Worm (Caenorhabditis elegans) whole organism, L4 larva: Measurements from ENCODE around the gene syd-1.
A peak's percentile ranks its signal among the peaks of the same experiment; 100 is the strongest.

ENCODE experiments used
- F37D6.2 ChIP-seq: sonication (generic microtip); optimal IDR thresholded peaks from 2 replicates; lab custom pipeline; 2016; ENCODE audit warnings: mild to moderate bottlenecking, missing genetic modification characterization, missing compliant biosample characterization
- F44E2.7 ChIP-seq: fragments of 200-800 bp; sonication (Bioruptor generic); IDR thresholded peaks from 2 replicates; pipeline ENCODE4 v2.1.2; 2022; ENCODE audit warnings: missing genetic modification characterization, missing compliant biosample characterization
- T26A8.4 ChIP-seq: fragments of 200-800 bp; sonication (Bioruptor generic); IDR thresholded peaks from 2 replicates; pipeline ENCODE4 v1.3.6; 2022; ENCODE audit warnings: missing genetic modification characterization, missing compliant biosample characterization
- ZK546.5 ChIP-seq, 2 experiments: sonication (generic microtip); optimal IDR thresholded peaks; 2 replicates each; lab custom pipeline; 2017; ENCODE audit warnings: missing biosample characterization in 2 of 2, missing genetic modification characterization in 2 of 2
- aha-1 ChIP-seq: fragments of 150-350 bp; peaks from one replicate; lab custom pipeline; 2014; ENCODE audit warnings: missing biosample characterization, missing genetic modification characterization
- aly-2 ChIP-seq: sonication (generic microtip); optimal IDR thresholded peaks from 2 replicates; lab custom pipeline; 2018; ENCODE audit warnings: missing biosample characterization, missing genetic modification characterization
- ceh-28 ChIP-seq: fragments of 150-350 bp; optimal IDR thresholded peaks from 2 replicates; lab custom pipeline; 2014; ENCODE audit warnings: missing biosample characterization, missing genetic modification reagents, missing genetic modification characterization
- ceh-62 ChIP-seq: sonication (generic microtip); optimal IDR thresholded peaks from 2 replicates; lab custom pipeline; 2017; ENCODE audit warnings: missing biosample characterization, missing genetic modification characterization
- ceh-82 ChIP-seq: sonication (generic microtip); optimal IDR thresholded peaks from 2 replicates; lab custom pipeline; 2017; ENCODE audit warnings: missing biosample characterization, missing genetic modification characterization
- ces-1 ChIP-seq: fragments of 150-350 bp; sonication (generic microtip); optimal IDR thresholded peaks from 4 replicates; lab custom pipeline; 2014; ENCODE audit warnings: missing biosample characterization, missing genetic modification reagents, missing genetic modification characterization
- ctbp-1 ChIP-seq: fragments of 200-800 bp; sonication (Bioruptor generic); IDR thresholded peaks from 2 replicates; pipeline ENCODE4 v1.3.6; 2022; ENCODE audit warnings: missing genetic modification reagents, missing genetic modification characterization, missing compliant biosample characterization
- daf-12 ChIP-seq: fragments of 150-350 bp; optimal IDR thresholded peaks from 2 replicates; lab custom pipeline; 2014; ENCODE audit warnings: missing biosample characterization, missing genetic modification reagents, missing genetic modification characterization
- daf-8 ChIP-seq: fragments of 200-800 bp; sonication (Bioruptor generic); IDR thresholded peaks from 2 replicates; pipeline ENCODE4 v1.3.6; 2022; ENCODE audit warnings: missing genetic modification characterization, missing compliant biosample characterization
- dmd-6 ChIP-seq: fragments of 200-800 bp; sonication (Bioruptor generic); IDR thresholded peaks from 2 replicates; pipeline ENCODE4 v1.3.6; 2022; ENCODE audit warnings: missing genetic modification reagents, missing genetic modification characterization, missing compliant biosample characterization
- hif-1 ChIP-seq, 2 experiments: sonication (generic microtip); optimal IDR thresholded peaks; 2 replicates each; lab custom pipeline; 2016 to 2017; ENCODE audit warnings: missing compliant biosample characterization in 2 of 2, missing genetic modification characterization in 2 of 2, missing genetic modification reagents in 2 of 2, missing genotype in 2 of 2, mild to moderate bottlenecking in 1 of 2
- hlh-11 ChIP-seq: fragments of 200-800 bp; sonication (Bioruptor generic); optimal IDR thresholded peaks from 2 replicates; lab custom pipeline; 2018; ENCODE audit warnings: mild to moderate bottlenecking, missing genetic modification characterization, missing compliant biosample characterization
- hlh-30 ChIP-seq: sonication (generic microtip); optimal IDR thresholded peaks from 2 replicates; lab custom pipeline; 2017; ENCODE audit warnings: antibody characterized with exemption, mild to moderate bottlenecking, missing genetic modification characterization, missing compliant biosample characterization; ENCODE audit not compliant: insufficient read depth
- hmg-1.1 ChIP-seq: fragments of 200-800 bp; sonication (Bioruptor generic); IDR thresholded peaks from 2 replicates; pipeline ENCODE4 v1.3.6; 2022; ENCODE audit warnings: missing genetic modification reagents, missing genetic modification characterization, missing compliant biosample characterization
- lin-1 ChIP-seq: fragments of 200-800 bp; sonication (Bioruptor generic); IDR thresholded peaks from 2 replicates; pipeline ENCODE4 v1.3.6; 2022; ENCODE audit warnings: missing genetic modification reagents, missing genetic modification characterization, missing compliant biosample characterization
- lir-3 ChIP-seq: sonication (generic microtip); optimal IDR thresholded peaks from 2 replicates; lab custom pipeline; 2016; ENCODE audit warnings: mild to moderate bottlenecking, missing genetic modification characterization, missing compliant biosample characterization
- mep-1 ChIP-seq: fragments of 150-350 bp; sonication (generic microtip); optimal IDR thresholded peaks from 3 replicates; lab custom pipeline; 2014; ENCODE audit warnings: missing biosample characterization, missing genetic modification characterization
- mxl-3 ChIP-seq: fragments of 200-800 bp; sonication (Bioruptor generic); optimal IDR thresholded peaks from 2 replicates; lab custom pipeline; 2018; ENCODE audit warnings: mild to moderate bottlenecking, missing genetic modification characterization, missing compliant biosample characterization
- nhr-102 ChIP-seq: sonication (generic microtip); optimal IDR thresholded peaks from 2 replicates; lab custom pipeline; 2016; ENCODE audit warnings: mild to moderate bottlenecking, missing genetic modification characterization, moderate library complexity, missing compliant biosample characterization
- nhr-11 ChIP-seq: fragments of 150-350 bp; optimal IDR thresholded peaks from 2 replicates; lab custom pipeline; 2014; ENCODE audit warnings: missing biosample characterization, missing genetic modification characterization
- nhr-111 ChIP-seq: fragments of 200-800 bp; sonication (Bioruptor generic); optimal IDR thresholded peaks from 2 replicates; lab custom pipeline; 2018; ENCODE audit warnings: mild to moderate bottlenecking, missing genetic modification characterization, missing compliant biosample characterization
- nhr-237 ChIP-seq: sonication (generic microtip); optimal IDR thresholded peaks from 2 replicates; lab custom pipeline; 2017; ENCODE audit warnings: missing biosample characterization, missing genetic modification characterization
- nhr-25 ChIP-seq: sonication (generic microtip); optimal IDR thresholded peaks from 2 replicates; lab custom pipeline; 2017; ENCODE audit warnings: missing genetic modification characterization, mild to moderate bottlenecking, missing compliant biosample characterization, antibody characterized with exemption, moderate library complexity, borderline replicate concordance; ENCODE audit not compliant: insufficient read depth
- nhr-28 ChIP-seq: fragments of 150-350 bp; optimal IDR thresholded peaks from 2 replicates; lab custom pipeline; 2014; ENCODE audit warnings: missing biosample characterization, missing genetic modification characterization
- nhr-41 ChIP-seq: fragments of 200-800 bp; sonication (Bioruptor generic); IDR thresholded peaks from 2 replicates; pipeline ENCODE4 v1.3.6; 2022; ENCODE audit warnings: missing genetic modification reagents, missing genetic modification characterization, missing compliant biosample characterization
- nhr-6 ChIP-seq: fragments of 150-350 bp; optimal IDR thresholded peaks from 2 replicates; lab custom pipeline; 2014; ENCODE audit warnings: missing biosample characterization, missing genetic modification characterization
- nhr-76 ChIP-seq: fragments of 150-350 bp; optimal IDR thresholded peaks from 2 replicates; lab custom pipeline; 2014; ENCODE audit warnings: missing biosample characterization, missing genetic modification characterization
- php-3 ChIP-seq: fragments of 200-800 bp; sonication (Bioruptor generic); IDR thresholded peaks from 2 replicates; pipeline ENCODE4 v1.3.6; 2022; ENCODE audit warnings: missing genetic modification reagents, missing genetic modification characterization, missing compliant biosample characterization
- set-16 ChIP-seq: fragments of 200-800 bp; sonication (Bioruptor generic); IDR thresholded peaks from 2 replicates; pipeline ENCODE4 v1.3.6; 2022; ENCODE audit warnings: missing genetic modification reagents, missing genetic modification characterization, missing compliant biosample characterization
- skn-1 ChIP-seq: fragments of 150-350 bp; optimal IDR thresholded peaks from 2 replicates; lab custom pipeline; 2014; ENCODE audit warnings: missing biosample characterization, missing genetic modification characterization
- snpc-4 ChIP-seq: fragments of 150-350 bp; optimal IDR thresholded peaks from 2 replicates; lab custom pipeline; 2014; ENCODE audit warnings: missing biosample characterization, missing genetic modification characterization
- tra-1 ChIP-seq: fragments of 200-800 bp; sonication (Bioruptor generic); IDR thresholded peaks from 2 replicates; pipeline ENCODE4 v1.3.6; 2022; ENCODE audit warnings: missing genetic modification reagents, missing genetic modification characterization, missing compliant biosample characterization
- unc-39 ChIP-seq: sonication (generic microtip); optimal IDR thresholded peaks from 2 replicates; lab custom pipeline; 2017; ENCODE audit warnings: missing biosample characterization, missing genetic modification characterization
- unc-62 ChIP-seq, 3 experiments: fragments of 150-350 bp in 1 of 3; sonication (generic microtip); optimal IDR thresholded peaks in 2 of 3; peaks in 1 of 3; 1 replicate in 1 of 3; 2 replicates in 2 of 3; lab custom pipeline; 2014 to 2017; ENCODE audit warnings: missing biosample characterization in 3 of 3, missing genetic modification characterization in 3 of 3, missing genetic modification reagents in 3 of 3, missing genotype in 1 of 3
- zfp-2 ChIP-seq: sonication (generic microtip); optimal IDR thresholded peaks from 2 replicates; lab custom pipeline; 2016; ENCODE audit warnings: mild to moderate bottlenecking, missing genetic modification characterization, missing compliant biosample characterization
- zfp-3 ChIP-seq: fragments of 200-800 bp; sonication (Bioruptor generic); conservative IDR thresholded peaks from 2 replicates; pipeline ENCODE4 v1.3.6; 2022; ENCODE audit warnings: missing genetic modification reagents, missing genetic modification characterization, missing compliant biosample characterization
- zip-2 ChIP-seq: fragments of 150-350 bp; optimal IDR thresholded peaks from 2 replicates; lab custom pipeline; 2014; ENCODE audit warnings: missing biosample characterization, missing genetic modification characterization
- ztf-11 ChIP-seq: fragments of 150-350 bp; optimal IDR thresholded peaks from 2 replicates; lab custom pipeline; 2014; ENCODE audit warnings: missing biosample characterization, missing genetic modification characterization
- ztf-7 ChIP-seq: fragments of 150-350 bp; optimal IDR thresholded peaks from 2 replicates; lab custom pipeline; 2014; ENCODE audit warnings: missing biosample characterization, missing genetic modification characterization

Gene syd-1

DNA sequence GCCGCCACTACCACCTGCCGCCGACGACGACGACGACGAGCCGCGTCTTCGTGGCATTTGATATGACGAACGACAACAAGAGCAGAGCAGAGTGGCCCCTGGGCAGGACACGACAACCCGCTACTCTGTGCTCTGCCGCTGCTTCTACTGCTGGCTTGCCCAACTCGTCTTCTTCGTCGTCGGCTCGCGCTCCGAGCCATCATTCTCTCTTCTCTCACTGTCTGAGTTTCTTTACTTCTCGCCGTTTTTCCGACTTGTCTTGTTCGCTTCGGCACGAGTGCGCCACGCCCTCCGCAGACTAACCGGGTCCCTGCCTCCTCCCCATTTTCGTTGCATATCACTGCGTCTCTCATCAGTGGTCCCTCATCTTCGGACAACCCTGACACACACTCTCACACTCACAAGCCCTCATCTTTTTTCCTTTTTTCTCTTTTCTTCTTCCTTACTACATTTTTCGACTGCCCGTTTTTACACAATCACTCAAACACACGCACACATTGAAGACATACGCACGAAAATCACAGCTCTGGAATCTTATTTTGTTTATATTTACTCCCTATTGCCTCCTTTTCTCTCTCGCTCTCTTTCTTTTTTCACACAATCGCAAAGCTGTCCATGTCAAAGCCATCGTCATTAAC lies 47.4 kb upstream of the syd-1 start (continued):
- TF ChIP-seq F37D6.2 (tag; lab: Kevin White, UChicago), result peak; percentile 51
- peak; percentile 84 for TF ChIP-seq ctbp-1 (GFP tag; lab: Robert Waterston, UW)
- TF ChIP-seq F44E2.7 (GFP tag; lab: Robert Waterston, UW), result no peak
- TF ChIP-seq hlh-11 (tag; lab: Kevin White, UChicago), result peak; percentile 68
- TF ChIP-seq lin-1, result no peak
- no peak for TF ChIP-seq zfp-3 (GFP tag; lab: Robert Waterston, UW)
- TF ChIP-seq ZK546.5 (tag; optimal IDR thresholded peaks at IDR 0.05; lab: Kevin White, UChicago), result no peak
- TF ChIP-seq mep-1 (tag; lab: Kevin White, UChicago), result peak; percentile 70
- no peak for TF ChIP-seq ceh-62 (tag; lab: Kevin White, UChicago)
- no peak for TF ChIP-seq daf-12 (tag; lab: Kevin White, UChicago)
- TF ChIP-seq hmg-1.1 (GFP tag; lab: Robert Waterston, UW), result peak; percentile 81
- TF ChIP-seq nhr-28, result no peak
- TF ChIP-seq snpc-4 (tag; lab: Kevin White, UChicago), result no peak
- peak; percentile 39 for TF ChIP-seq nhr-11 (tag; lab: Kevin White, UChicago)
- TF ChIP-seq ceh-82 (tag; lab: Kevin White, UChicago), result no peak
- peak; percentile 36 for TF ChIP-seq dmd-6 (GFP tag; lab: Robert Waterston, UW)
- TF ChIP-seq T26A8.4 (GFP tag; lab: Robert Waterston, UW), result no peak
- peak; percentile 97 for TF ChIP-seq set-16 (GFP tag; lab: Robert Waterston, UW)
- TF ChIP-seq ces-1 (GFP tag; lab: Kevin White, UChicago), result peak; percentile 19
- no peak for TF ChIP-seq nhr-111
- peak; percentile 85 for TF ChIP-seq aha-1 (tag; lab: Kevin White, UChicago)
- TF ChIP-seq nhr-76 (tag; lab: Kevin White, UChicago), result no peak
- TF ChIP-seq nhr-102 (tag; lab: Kevin White, UChicago), result no peak
- no peak for TF ChIP-seq ceh-28 (tag; lab: Kevin White, UChicago)
- peak; percentile 78 for TF ChIP-seq hlh-30 (tag; lab: Kevin White, UChicago)
- peak; percentile 28 for TF ChIP-seq mxl-3

DNA sequence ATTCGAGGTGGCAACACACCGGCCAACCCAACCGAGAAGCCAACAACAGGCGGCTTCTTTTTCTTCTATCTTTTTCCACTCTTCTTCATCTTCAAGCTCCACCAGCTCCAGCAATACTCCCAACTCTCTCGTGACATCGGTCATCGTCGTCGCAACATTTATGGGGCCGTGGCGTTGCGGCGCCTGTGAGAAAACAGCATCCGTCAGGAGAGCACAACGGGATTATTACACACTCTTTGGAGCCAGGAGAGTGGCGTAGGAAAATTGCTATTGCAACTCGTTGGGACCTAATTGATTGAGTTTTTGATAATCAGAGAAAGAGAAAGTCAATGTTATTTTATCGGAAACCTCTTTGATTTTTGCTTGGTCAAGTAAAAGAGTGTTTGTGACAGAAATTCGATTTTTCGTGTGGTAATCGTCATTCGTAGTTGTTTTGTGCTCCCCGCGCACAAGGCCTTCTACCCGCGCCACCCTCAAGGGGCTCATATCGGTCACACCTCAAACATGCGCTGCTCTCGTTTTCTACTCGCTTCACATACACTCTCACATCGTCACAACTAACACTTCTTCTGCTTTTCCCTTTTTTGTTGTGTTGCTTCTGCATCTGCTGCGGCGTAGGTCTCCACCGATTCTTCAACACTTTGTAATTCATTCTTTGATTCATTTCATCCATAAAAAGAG lies 45.6 kb upstream of the syd-1 start:
- TF ChIP-seq hlh-30 (tag; lab: Kevin White, UChicago) (peak; percentile 51), set-16 (GFP tag; lab: Robert Waterston, UW) (0 out of 2 replicates have a peak, but pooled peaks have one; percentile 9), unc-62 (GFP tag; optimal IDR thresholded peaks at IDR 0.05 in 1 of 2; lab: Kevin White, UChicago) (peak in 1 of 2 experiments; percentile 92), unc-62 (tag; optimal IDR thresholded peaks at IDR 0.05; lab: Kevin White, UChicago) (no peak), mep-1 (tag; lab: Kevin White, UChicago) (peak; percentile 6), zfp-2 (tag; lab: Kevin White, UChicago) (no peak), hlh-11 (tag; lab: Kevin White, UChicago) (peak; percentile 33), F37D6.2 (tag; lab: Kevin White, UChicago) (no peak), zip-2 (no peak), aly-2 (tag; lab: Kevin White, UChicago) (no peak), lir-3 (tag; lab: Kevin White, UChicago) (no peak), hif-1 (tag; optimal IDR thresholded peaks at IDR 0.05; lab: Kevin White, UChicago) (no peak), nhr-25 (no peak), skn-1 (tag; lab: Kevin White, UChicago) (no peak), hmg-1.1 (GFP tag; lab: Robert Waterston, UW) (no peak), ztf-11 (no peak), unc-39 (tag; lab: Kevin White, UChicago) (no peak), daf-8 (no peak), mxl-3 (no peak), nhr-11 (tag; lab: Kevin White, UChicago) (peak; percentile 64), nhr-6 (tag; lab: Kevin White, UChicago) (no peak), php-3 (GFP tag; lab: Robert Waterston, UW) (no peak), ctbp-1 (GFP tag; lab: Robert Waterston, UW) (no peak), tra-1 (GFP tag; lab: Robert Waterston, UW) (no peak), ztf-7 (no peak), nhr-237 (tag; lab: Kevin White, UChicago) (no peak), nhr-41 (GFP tag; lab: Robert Waterston, UW) (no peak)
- TF ChIP-seq, all 104 proteins: peak for 6
